Fruit fly (Drosophila melanogaster): ENCODE measurements around the gene CG1662.

The CG1662 gene

dm6 chrX:13403962-13404830, 16.8 kb downstream of the CG1662 start, which contains the start of gene GstT4 (continued):
- peak; percentile 50 for TF ChIP-seq CG11247 (GFP tag; IDR thresholded peaks at IDR 0.05)
- TF ChIP-seq Camta (GFP tag; optimal IDR thresholded peaks at IDR 0.05), result no peak
- TF ChIP-seq pum (GFP tag; optimal IDR thresholded peaks at IDR 0.05), result peak; percentile 34
- TF ChIP-seq dati (GFP tag; IDR thresholded peaks at IDR 0.05), result no peak
- TF ChIP-seq CG7357 (GFP tag; IDR thresholded peaks at IDR 0.05), result no peak
- TF ChIP-seq exex (tag; optimal IDR thresholded peaks at IDR 0.05), result no peak
- TF ChIP-seq CG3281 (GFP tag; optimal IDR thresholded peaks at IDR 0.05), result peak; percentile 1
- peak; percentile 30 for TF ChIP-seq CG12071 (GFP tag; optimal IDR thresholded peaks at IDR 0.05)
- TF ChIP-seq CG10209 (GFP tag; optimal IDR thresholded peaks at IDR 0.05), result no peak
- peak; percentile 44 for TF ChIP-seq CG8944 (GFP tag; optimal IDR thresholded peaks at IDR 0.05)
- TF ChIP-seq CG16815 (GFP tag; optimal IDR thresholded peaks at IDR 0.05), result peak; percentile 24
- TF ChIP-seq toy (GFP tag; IDR thresholded peaks at IDR 0.05), result no peak
- TF ChIP-seq fd64A (GFP tag; optimal IDR thresholded peaks at IDR 0.05), result no peak
- TF ChIP-seq Abd-B (GFP tag; optimal IDR thresholded peaks at IDR 0.05), result peak; percentile 43
- no peak for TF ChIP-seq ara (GFP tag; IDR thresholded peaks at IDR 0.05)
- no peak for TF ChIP-seq PHDP (tag; optimal IDR thresholded peaks at IDR 0.05)
- TF ChIP-seq MTF-1 (GFP tag; optimal IDR thresholded peaks at IDR 0.05; ENCODE audit: borderline replicate concordance), result no peak
- peak; percentile 8 for TF ChIP-seq CG12104 (GFP tag; optimal IDR thresholded peaks at IDR 0.05)
- no peak for TF ChIP-seq kay (GFP tag; optimal IDR thresholded peaks at IDR 0.05)
- peak; percentile 28 for TF ChIP-seq CG18599 (GFP tag; optimal IDR thresholded peaks at IDR 0.05)
- no peak for TF ChIP-seq CG10543 (GFP tag; optimal IDR thresholded peaks at IDR 0.05)
- TF ChIP-seq pan (optimal IDR thresholded peaks at IDR 0.05), result no peak
- peak in 1 of 2 experiments; percentile 35 for TF ChIP-seq pan (GFP tag; optimal IDR thresholded peaks at IDR 0.05 in 1 of 2, IDR thresholded peaks at IDR 0.05 in 1 of 2)
- peak; percentile 32; the same call in 1 of the 2 replicates for TF ChIP-seq Ptx1 (GFP tag; IDR thresholded peaks at IDR 0.05)
- TF ChIP-seq phol (tag; optimal IDR thresholded peaks at IDR 0.05), result peak; percentile 48
- no peak for TF ChIP-seq Lpt (GFP tag; optimal IDR thresholded peaks at IDR 0.05)
- TF ChIP-seq Ssrp (tag; optimal IDR thresholded peaks at IDR 0.05), result peak; percentile 32
- no peak for TF ChIP-seq bigmax (GFP tag; optimal IDR thresholded peaks at IDR 0.05)
- no peak for TF ChIP-seq CG2202 (tag; optimal IDR thresholded peaks at IDR 0.05)
- TF ChIP-seq Gug (GFP tag; IDR thresholded peaks at IDR 0.05), result peak; percentile 55; the same call in 2 of the 4 replicates
- peak; percentile 1 for TF ChIP-seq CG6813 (GFP tag; optimal IDR thresholded peaks at IDR 0.05)
- peak; percentile 77 for TF ChIP-seq vvl (GFP tag; IDR thresholded peaks at IDR 0.05)
- no peak for TF ChIP-seq CG12219 (GFP tag; optimal IDR thresholded peaks at IDR 0.05)
- TF ChIP-seq CG11398 (GFP tag; optimal IDR thresholded peaks at IDR 0.05), result peak; percentile 43
- TF ChIP-seq cg (GFP tag; optimal IDR thresholded peaks at IDR 0.05), result peak; percentile 19
- TF ChIP-seq luna (GFP tag; optimal IDR thresholded peaks at IDR 0.05), result no peak
- TF ChIP-seq bbx (GFP tag; IDR thresholded peaks at IDR 0.05; ENCODE audit: partially characterized antibody), result peak; percentile 30; the same call in 1 of the 2 replicates
- TF ChIP-seq Bgb (GFP tag; IDR thresholded peaks at IDR 0.05; ENCODE audit: partially characterized antibody), result 0 out of 2 replicates have a peak, but pooled peaks have one; percentile 14
- no peak for TF ChIP-seq CG14860 (GFP tag; IDR thresholded peaks at IDR 0.05; ENCODE audit: partially characterized antibody)
- no peak for TF ChIP-seq CG33557 (GFP tag; optimal IDR thresholded peaks at IDR 0.05)
- no peak for TF ChIP-seq Poxn (GFP tag; IDR thresholded peaks at IDR 0.05)
- no peak for TF ChIP-seq CG7963 (GFP tag; IDR thresholded peaks at IDR 0.05; ENCODE audit: partially characterized antibody)
- TF ChIP-seq fd96Cb (tag; optimal IDR thresholded peaks at IDR 0.05), result no peak
- peak; percentile 18 for TF ChIP-seq CG1792 (GFP tag; optimal IDR thresholded peaks at IDR 0.05)
- peak; percentile 33 for TF ChIP-seq CG2712 (tag; optimal IDR thresholded peaks at IDR 0.05)
- no peak for TF ChIP-seq ash1 (GFP tag; optimal IDR thresholded peaks at IDR 0.05)
- peak; percentile 3 for TF ChIP-seq CG30431 (GFP tag; optimal IDR thresholded peaks at IDR 0.05)
- TF ChIP-seq CG9797 (GFP tag; optimal IDR thresholded peaks at IDR 0.05), result no peak

Measured in whole organism, embryonic.